Fruit fly (Drosophila melanogaster) whole organism: ENCODE measurements around the gene CG3308.

ENCODE experiments used
- CG8478 ChIP-seq: fragments of >200 bp; optimal IDR thresholded peaks from 2 replicates; lab custom pipeline; 2018; ENCODE audit warnings: inconsistent platforms
- Dll ChIP-seq: fragments of >200 bp; optimal IDR thresholded peaks from 2 replicates; lab custom pipeline; 2017
- EcR ChIP-seq, 2 experiments: fragments of >200 bp; optimal IDR thresholded peaks; 2 replicates each; lab custom pipeline; 2017; ENCODE audit warnings: missing biosample characterization in 2 of 2, missing genetic modification characterization in 2 of 2, missing genetic modification reagents in 2 of 2
- pan ChIP-seq: fragments of >200 bp; optimal IDR thresholded peaks from 2 replicates; lab custom pipeline; 2017
- psq ChIP-seq: fragments of >200 bp; optimal IDR thresholded peaks from 2 replicates; lab custom pipeline; 2017
- usp ChIP-seq: fragments of >200 bp; optimal IDR thresholded peaks from 2 replicates; lab custom pipeline; 2017; ENCODE audit warnings: missing biosample characterization, missing genetic modification characterization, mixed read lengths

CG3308 gene

DNA sequence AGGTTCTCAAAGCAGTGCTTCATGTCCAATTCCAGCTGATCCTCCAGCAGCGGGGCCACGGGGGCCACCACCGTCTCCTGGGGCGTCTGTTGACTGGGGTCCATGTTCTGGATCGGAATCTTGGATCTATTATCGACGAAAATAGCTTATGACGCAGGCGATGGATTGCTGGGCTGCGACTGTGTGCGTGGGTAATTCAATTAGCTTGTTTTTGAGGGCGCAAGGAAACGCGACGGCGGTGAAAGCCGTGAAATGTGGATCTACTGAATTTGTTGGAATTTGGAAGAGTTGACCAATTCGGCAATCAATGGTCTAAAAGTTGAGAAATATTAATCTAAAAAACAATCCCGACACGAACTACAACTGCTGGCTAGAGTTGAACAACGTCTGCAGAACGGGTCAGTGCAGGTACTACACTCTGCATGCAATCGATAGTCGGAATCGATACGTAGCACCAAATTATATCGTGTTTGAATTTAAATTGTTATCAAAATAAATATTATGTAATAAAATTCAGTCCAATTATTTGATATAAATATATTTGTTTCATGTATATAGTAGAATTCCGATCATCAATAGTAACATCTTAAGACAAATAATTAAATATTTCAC lies at the start of gene CG3308:
Gene CG3308 (minus strand): TSS at position 391 of the 612 bp plus-strand sequence.
- no peak for TF ChIP-seq usp (GFP tag; lab: Kevin White, UChicago)
- no peak for TF ChIP-seq EcR (GFP tag; optimal IDR thresholded peaks at IDR 0.05; lab: Kevin White, UChicago)

DNA sequence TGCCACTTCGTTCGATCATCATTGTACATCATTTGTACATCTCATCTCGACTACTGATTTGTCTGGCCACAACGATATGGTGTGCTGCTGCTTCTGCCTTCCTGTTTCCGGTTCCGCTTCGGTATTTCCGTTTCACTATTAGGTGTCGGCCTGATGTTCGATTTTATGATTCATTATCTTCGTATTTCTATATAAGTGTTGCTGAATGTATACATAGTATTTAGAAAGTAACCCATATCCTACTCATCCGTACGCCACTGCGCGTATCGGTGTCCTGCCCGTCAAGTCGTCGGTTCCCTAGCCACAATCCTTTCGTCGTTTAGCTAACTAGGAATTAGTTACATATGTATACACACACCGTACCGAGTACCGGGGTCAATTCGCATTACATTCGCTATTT lies 45.5 kb upstream of the CG3308 start:
- no peak for TF ChIP-seq CG8478 (lab: Kevin White, UChicago)
- no peak for TF ChIP-seq usp (GFP tag; lab: Kevin White, UChicago)
- no peak for TF ChIP-seq Dll (lab: Kevin White, UChicago)
- no peak for TF ChIP-seq pan (lab: Kevin White, UChicago)
- TF ChIP-seq psq (lab: Kevin White, UChicago) = no peak
- TF ChIP-seq EcR (GFP tag; optimal IDR thresholded peaks at IDR 0.05; lab: Kevin White, UChicago) = no peak

DNA sequence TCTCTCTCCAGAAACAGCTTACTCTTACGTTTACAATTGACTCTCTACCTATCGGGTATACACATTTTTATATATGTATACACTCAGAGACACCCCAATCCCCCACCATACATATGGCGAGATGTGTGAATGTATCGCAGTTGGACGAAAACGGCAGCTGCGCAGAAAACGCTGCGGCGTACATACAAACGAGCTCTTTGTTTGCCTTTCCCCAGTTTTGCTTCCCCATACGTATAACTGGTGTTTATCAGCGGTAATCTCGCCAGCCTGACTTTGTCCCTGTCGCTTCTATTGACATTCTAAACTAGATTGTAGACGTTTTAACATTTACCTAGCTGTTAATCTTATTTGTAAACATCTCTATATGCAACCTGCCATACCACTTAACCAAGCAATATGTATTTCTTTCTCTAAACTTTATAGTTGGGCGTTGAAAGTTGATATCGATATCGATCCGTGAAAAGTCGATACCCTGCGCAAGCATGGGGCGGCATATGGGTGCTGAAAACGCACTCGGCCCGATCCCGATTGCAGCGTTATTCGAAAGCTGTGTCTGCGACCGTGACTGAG lies 23.9 kb upstream of the CG3308 start:
- no peak for TF ChIP-seq CG8478 (lab: Kevin White, UChicago)
- no peak for TF ChIP-seq psq (lab: Kevin White, UChicago)
- TF ChIP-seq Dll (lab: Kevin White, UChicago) = no peak
- TF ChIP-seq pan (lab: Kevin White, UChicago) = no peak
- TF ChIP-seq usp (GFP tag; lab: Kevin White, UChicago) = no peak

DNA sequence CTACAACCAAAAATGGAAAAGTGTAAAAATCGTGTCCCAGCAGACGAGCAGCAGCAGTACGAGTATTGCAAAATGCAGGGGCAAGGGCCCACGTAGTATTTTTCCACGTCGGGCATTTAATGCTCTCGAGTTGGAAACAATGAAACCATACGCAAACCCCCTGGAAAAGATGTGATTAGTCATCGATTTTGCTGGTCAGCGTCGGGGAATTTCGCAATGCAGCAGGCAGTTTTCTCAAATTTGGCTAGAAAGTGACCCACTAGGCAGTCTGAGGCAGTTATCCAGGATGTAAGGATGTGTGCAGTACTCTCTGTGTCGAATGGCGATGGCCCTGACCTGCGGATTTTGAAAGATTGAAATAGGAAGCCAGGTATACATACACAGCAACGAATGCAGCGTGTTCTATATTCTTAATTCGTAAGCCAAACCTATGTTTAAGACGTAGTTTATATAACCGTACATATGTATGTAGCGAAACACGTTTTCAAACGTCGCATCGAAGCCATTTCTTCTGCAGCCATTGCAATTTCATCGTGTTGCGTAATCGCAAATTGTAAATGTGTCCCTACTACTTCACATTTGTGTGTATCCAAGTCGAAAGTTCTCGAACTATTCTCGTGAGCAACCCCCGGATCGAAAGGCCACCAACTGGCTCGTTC lies 23.2 kb upstream of the CG3308 start:
- TF ChIP-seq pan (lab: Kevin White, UChicago) (no peak), usp (GFP tag; lab: Kevin White, UChicago) (no peak), Dll (lab: Kevin White, UChicago) (no peak), EcR (GFP tag; optimal IDR thresholded peaks at IDR 0.05; lab: Kevin White, UChicago) (no peak), CG8478 (lab: Kevin White, UChicago) (no peak), psq (lab: Kevin White, UChicago) (no peak)

DNA sequence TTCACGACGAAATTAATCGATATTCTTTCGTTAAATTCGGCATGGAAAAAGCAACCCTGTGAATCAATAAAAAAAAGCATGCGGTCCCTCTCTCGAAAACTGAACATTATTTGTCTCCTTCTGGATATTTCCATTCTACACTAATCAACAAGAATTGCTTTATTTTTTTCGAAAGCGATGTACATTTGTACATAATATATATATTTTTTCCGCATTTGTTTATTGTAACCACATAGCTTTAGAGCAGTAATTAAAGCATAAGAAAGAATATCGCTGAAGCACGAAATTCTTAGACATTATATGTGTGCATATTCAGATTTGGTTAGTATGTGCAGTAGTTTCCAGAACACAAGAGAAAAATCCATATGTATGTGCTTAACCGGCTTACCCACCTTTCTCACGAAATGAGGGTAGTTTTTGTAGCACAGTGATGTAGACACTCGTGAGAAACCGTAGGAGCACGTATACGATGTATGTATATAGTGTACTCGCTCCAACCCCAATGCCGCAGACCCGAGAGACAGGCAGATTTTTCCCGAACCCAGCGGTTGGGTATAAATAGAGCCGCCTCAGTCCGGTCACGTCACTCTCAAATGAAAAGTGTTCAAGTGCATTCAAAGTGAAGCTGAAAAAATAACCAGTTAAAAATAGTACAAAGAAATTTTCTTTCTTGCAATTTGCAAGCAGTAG lies 22.6 kb upstream of the CG3308 start:
- no peak for TF ChIP-seq usp (GFP tag; lab: Kevin White, UChicago)
- peak; percentile 16 for TF ChIP-seq CG8478 (lab: Kevin White, UChicago)

DNA sequence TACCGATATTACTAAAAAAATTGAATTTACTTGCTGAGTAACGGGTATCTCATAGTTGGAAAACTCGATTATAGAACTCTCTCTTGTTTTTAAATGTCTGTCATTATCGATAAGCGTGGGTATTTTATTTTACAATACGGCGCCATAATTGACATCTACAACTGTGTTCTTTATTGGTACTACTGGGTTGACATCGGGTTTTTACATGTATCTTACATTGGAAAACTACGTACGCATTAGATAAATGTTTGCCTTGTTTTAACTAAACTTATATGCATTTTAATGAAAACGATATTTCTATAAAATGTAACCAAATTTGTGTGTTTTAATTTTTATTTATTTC lies 22.0 kb upstream of the CG3308 start:
- TF ChIP-seq usp (GFP tag; lab: Kevin White, UChicago) (no peak), Dll (lab: Kevin White, UChicago) (no peak), pan (lab: Kevin White, UChicago) (no peak), psq (lab: Kevin White, UChicago) (no peak), CG8478 (lab: Kevin White, UChicago) (no peak), EcR (GFP tag; optimal IDR thresholded peaks at IDR 0.05; lab: Kevin White, UChicago) (no peak)

DNA sequence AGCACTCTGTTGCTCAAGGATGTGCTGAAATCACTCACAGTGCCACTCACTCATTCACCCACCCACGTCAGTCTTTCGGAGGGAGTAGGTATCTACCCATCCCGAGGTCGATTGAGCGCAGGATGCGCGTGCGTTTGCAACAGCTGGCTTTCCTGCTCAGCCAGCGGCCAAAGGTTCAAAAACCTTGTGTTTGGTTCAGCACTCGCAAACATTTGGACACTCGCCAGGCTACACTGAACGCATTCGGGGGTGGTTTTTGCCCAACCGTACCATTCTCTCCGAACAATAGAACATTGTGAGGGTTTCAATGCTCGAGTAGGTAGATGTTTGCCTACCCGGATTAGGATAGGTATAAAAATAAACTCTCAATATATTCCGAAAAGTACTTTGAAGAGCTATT lies 21.4 kb upstream of the CG3308 start:
- TF ChIP-seq CG8478 (lab: Kevin White, UChicago) = no peak
- TF ChIP-seq pan (lab: Kevin White, UChicago) = no peak

DNA sequence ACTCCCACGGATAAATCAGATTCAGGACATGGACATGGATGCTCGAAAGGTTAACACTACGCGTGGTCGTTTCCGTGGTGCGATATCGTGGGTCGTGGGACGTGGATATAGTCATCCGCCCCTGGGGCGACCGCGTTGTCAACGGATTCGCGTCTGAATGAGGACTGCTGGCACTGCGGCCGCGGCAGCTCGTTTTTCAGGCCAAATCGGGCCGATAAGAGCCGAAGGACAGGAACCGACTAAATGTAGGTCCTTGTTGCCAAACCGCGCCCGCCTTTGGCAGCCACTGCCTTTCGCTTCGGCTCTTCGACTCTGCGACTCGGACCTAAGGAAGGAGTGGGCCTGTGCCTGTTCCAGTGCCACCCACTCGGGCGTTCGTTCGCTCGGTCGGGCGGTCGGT lies 20.2 kb upstream of the CG3308 start, which contains the start of gene SIFaR:
Gene SIFaR (minus strand): TSS at position 166 of the 400 bp plus-strand sequence.
- TF ChIP-seq usp (GFP tag; lab: Kevin White, UChicago) (no peak), EcR (GFP tag; optimal IDR thresholded peaks at IDR 0.05; lab: Kevin White, UChicago) (no peak), pan (lab: Kevin White, UChicago) (no peak), Dll (lab: Kevin White, UChicago) (no peak), psq (lab: Kevin White, UChicago) (no peak), CG8478 (lab: Kevin White, UChicago) (no peak)

DNA sequence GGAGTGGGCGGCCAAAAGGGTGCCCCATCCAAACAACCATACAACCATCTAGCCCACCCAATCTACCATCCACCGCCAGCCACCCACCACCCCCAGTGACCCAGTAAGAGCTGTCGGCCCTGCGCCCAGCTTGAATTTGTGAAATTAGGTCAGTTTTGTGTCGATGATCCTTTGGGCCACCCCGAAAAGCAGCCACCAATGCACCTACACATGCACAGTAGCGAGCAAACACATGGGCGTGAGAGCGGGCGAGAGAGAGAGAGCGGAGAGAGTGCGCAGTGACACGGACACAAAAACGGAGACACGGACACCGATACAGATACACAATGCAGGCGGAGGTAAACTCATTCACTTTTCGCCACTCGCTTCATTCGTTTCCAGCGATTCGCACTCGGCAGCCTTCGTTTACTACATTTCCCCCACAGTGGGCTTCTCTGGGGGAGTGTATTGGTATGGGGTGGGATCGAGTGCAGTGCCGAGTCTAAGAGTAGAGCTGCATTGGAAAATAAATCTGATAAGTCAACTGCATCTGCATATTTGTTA lies 15.5 kb upstream of the CG3308 start:
- TF ChIP-seq Dll (lab: Kevin White, UChicago) = no peak

DNA sequence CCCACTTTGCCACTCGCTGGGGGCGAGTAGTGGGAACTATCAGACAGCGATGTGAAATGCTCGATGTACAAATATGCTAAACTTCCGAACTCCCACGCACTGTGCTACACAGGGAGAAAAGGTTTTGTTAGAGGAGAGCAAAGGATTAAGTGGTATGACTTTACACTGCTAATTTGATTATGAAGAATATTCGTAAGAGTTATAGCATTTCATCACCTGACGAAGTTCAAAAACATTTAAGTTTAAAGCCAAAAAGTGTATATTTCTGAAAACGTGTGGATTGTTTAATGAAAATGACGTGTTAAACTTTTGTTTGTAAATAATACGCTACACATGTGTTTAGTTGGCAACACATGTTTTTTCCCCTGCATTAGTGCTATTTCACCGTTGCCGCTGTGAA lies 14.8 kb upstream of the CG3308 start:
- TF ChIP-seq Dll (lab: Kevin White, UChicago) (no peak), EcR (GFP tag; optimal IDR thresholded peaks at IDR 0.05; lab: Kevin White, UChicago) (no peak), psq (lab: Kevin White, UChicago) (no peak), CG8478 (lab: Kevin White, UChicago) (no peak), pan (lab: Kevin White, UChicago) (no peak), usp (GFP tag; lab: Kevin White, UChicago) (no peak)

DNA sequence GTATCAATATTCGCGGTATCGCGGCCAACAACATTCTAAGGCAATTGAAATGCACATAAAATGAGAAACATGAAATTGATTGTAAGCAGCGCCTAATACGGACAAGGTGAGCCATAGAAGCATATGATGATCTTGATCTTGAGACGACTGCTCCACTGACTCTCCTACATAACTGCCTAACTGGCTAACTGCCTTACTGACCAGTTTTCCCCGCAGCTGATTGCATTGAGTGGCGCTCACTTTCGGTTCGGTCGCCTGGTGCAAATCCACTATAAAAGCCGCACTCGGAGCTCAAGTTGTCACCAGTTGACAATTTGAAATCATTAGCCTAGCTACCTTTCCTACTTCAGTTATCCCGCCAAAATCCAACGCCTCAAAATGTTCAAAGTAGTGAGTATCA lies 9.3 kb upstream of the CG3308 start, which contains the start of gene CG17298:
Gene CG17298 (plus strand): TSS at position 301 of the 400 bp plus-strand sequence.
- no peak for TF ChIP-seq CG8478 (lab: Kevin White, UChicago)
- no peak for TF ChIP-seq pan (lab: Kevin White, UChicago)
- no peak for TF ChIP-seq EcR (GFP tag; optimal IDR thresholded peaks at IDR 0.05; lab: Kevin White, UChicago)
- no peak for TF ChIP-seq Dll (lab: Kevin White, UChicago)
- no peak for TF ChIP-seq usp (GFP tag; lab: Kevin White, UChicago)
- no peak for TF ChIP-seq psq (lab: Kevin White, UChicago)
